Worm (Caenorhabditis elegans): ENCODE measurements around the gene C50H2.7.
A peak's percentile ranks its signal among the peaks of the same experiment; 100 is the strongest.

C50H2.7 gene

ce11 chrV:9937435-9937834, 14.9 kb downstream of the C50H2.7 start, which contains the start of gene srj-33:
Gene srj-33 (minus strand): TSS chrV:9937535.
- no peak for TF ChIP-seq lin-13 (GFP tag; optimal IDR thresholded peaks at IDR 0.05)
- TF ChIP-seq dmd-4 (tag; optimal IDR thresholded peaks at IDR 0.05) = no peak
- no peak for TF ChIP-seq ztf-1 (GFP tag; conservative IDR thresholded peaks at IDR 0.05)
- no peak for TF ChIP-seq nhr-237 (tag; optimal IDR thresholded peaks at IDR 0.05)
- no peak for TF ChIP-seq nhr-25 (tag; optimal IDR thresholded peaks at IDR 0.05)
- no peak for TF ChIP-seq alr-1 (tag; optimal IDR thresholded peaks at IDR 0.05)
- TF ChIP-seq nhr-129 (tag; optimal IDR thresholded peaks at IDR 0.05) = no peak

ce11 chrV:9943039-9943438, 20.5 kb downstream of the C50H2.7 start, which contains the start of gene fipr-12:
Gene fipr-12 (plus strand): TSS chrV:9943339.
- TF ChIP-seq gmeb-1 (tag; optimal IDR thresholded peaks at IDR 0.05) (no peak), lin-11 (tag; optimal IDR thresholded peaks at IDR 0.05) (no peak), lin-39 (tag; optimal IDR thresholded peaks at IDR 0.05) (no peak), ztf-1 (GFP tag; conservative IDR thresholded peaks at IDR 0.05) (no peak), crh-2 (tag; optimal IDR thresholded peaks at IDR 0.05) (no peak), nhr-237 (tag; optimal IDR thresholded peaks at IDR 0.05) (no peak), sma-9 (GFP tag; optimal IDR thresholded peaks at IDR 0.05) (no peak), sma-9 (tag; optimal IDR thresholded peaks at IDR 0.05) (no peak), skn-1 (tag; optimal IDR thresholded peaks at IDR 0.05) (no peak), ceh-16 (tag; optimal IDR thresholded peaks at IDR 0.05) (no peak), egl-27 (tag; optimal IDR thresholded peaks at IDR 0.05) (no peak), unc-39 (tag; optimal IDR thresholded peaks at IDR 0.05) (no peak)

DNA sequence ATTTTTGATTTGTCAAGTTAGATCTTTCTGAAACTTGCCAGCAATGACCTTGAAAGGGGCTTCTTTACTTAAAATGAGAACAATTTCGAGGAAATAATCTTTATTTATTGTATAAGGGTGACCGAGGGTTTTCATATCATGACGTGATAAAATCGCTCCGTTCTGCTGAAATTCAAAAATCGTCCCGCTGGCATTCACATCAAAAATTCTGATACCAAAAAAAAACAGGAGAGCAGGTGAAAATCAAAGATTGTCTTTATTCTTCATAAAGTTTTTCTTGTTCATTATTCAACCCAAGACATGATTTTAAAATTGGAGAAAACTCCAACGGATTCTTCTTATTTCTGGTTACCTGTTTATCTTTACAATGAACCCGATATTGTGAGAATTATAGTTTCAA, 21.5 kb downstream of the C50H2.7 start, which contains the start of gene sre-28:
sre-28 (plus strand) TSS at position 301 of the 400 bp plus-strand sequence.
- TF ChIP-seq nhr-21 (tag; optimal IDR thresholded peaks at IDR 0.05) (no peak), gmeb-1 (tag; optimal IDR thresholded peaks at IDR 0.05) (no peak), dmd-4 (tag; optimal IDR thresholded peaks at IDR 0.05) (no peak), F13H6.1 (tag; optimal IDR thresholded peaks at IDR 0.05) (no peak), unc-55 (GFP tag; optimal IDR thresholded peaks at IDR 0.05) (no peak), C34F6.9 (tag; optimal IDR thresholded peaks at IDR 0.05) (no peak), ZK546.5 (tag; optimal IDR thresholded peaks at IDR 0.05) (no peak), ztf-4 (tag; optimal IDR thresholded peaks at IDR 0.05) (no peak), skn-1 (tag; optimal IDR thresholded peaks at IDR 0.05) (no peak), nhr-237 (tag; optimal IDR thresholded peaks at IDR 0.05) (no peak), sma-9 (GFP tag; optimal IDR thresholded peaks at IDR 0.05) (no peak), sma-9 (tag; optimal IDR thresholded peaks at IDR 0.05) (no peak), ztf-11 (tag; optimal IDR thresholded peaks at IDR 0.05) (no peak)

DNA sequence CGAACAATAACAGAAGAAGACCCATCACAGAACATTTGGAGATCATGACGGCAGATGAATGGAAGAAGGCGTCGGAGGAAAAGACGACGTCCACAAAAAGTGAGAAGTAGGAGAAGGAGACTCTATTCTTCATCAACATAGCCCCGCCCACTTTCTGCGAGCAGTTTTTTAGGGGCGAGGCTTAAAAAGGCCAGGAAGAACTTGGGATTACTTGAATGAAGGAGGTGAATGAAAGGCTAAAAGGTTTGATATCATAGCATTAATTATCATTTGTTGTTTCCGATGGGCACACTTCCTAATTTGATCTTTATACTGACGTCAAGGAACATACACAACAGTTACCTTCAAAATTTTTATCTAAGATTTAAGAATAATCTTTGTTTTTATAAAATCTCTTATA, 26.3 kb downstream of the C50H2.7 start, which contains the start of gene nlp-58:
nlp-58 (minus strand) TSS at position 101 of the 400 bp plus-strand sequence.
- TF ChIP-seq ztf-4 (tag; optimal IDR thresholded peaks at IDR 0.05) = no peak
- TF ChIP-seq C34F6.9 (tag; optimal IDR thresholded peaks at IDR 0.05) = no peak
- no peak for TF ChIP-seq lin-13 (GFP tag; optimal IDR thresholded peaks at IDR 0.05)
- no peak for TF ChIP-seq ZK546.5 (tag; optimal IDR thresholded peaks at IDR 0.05)
- TF ChIP-seq aly-2 (tag; optimal IDR thresholded peaks at IDR 0.05) = no peak
- TF ChIP-seq mdl-1 (tag; optimal IDR thresholded peaks at IDR 0.05) = no peak
- TF ChIP-seq gmeb-1 (tag; optimal IDR thresholded peaks at IDR 0.05) = no peak
- TF ChIP-seq fos-1 (tag; optimal IDR thresholded peaks at IDR 0.05) = no peak

ce11 chrV:9950861-9951260, 28.3 kb downstream of the C50H2.7 start, which contains the start of gene ttr-46:
Gene ttr-46 (plus strand): TSS chrV:9951233.
- no peak for TF ChIP-seq ZK546.5 (tag; optimal IDR thresholded peaks at IDR 0.05)
- no peak for TF ChIP-seq blmp-1 (tag; optimal IDR thresholded peaks at IDR 0.05; ENCODE audit: insufficient read depth)
- peak; percentile 56 for TF ChIP-seq fos-1 (tag; optimal IDR thresholded peaks at IDR 0.05)

DNA sequence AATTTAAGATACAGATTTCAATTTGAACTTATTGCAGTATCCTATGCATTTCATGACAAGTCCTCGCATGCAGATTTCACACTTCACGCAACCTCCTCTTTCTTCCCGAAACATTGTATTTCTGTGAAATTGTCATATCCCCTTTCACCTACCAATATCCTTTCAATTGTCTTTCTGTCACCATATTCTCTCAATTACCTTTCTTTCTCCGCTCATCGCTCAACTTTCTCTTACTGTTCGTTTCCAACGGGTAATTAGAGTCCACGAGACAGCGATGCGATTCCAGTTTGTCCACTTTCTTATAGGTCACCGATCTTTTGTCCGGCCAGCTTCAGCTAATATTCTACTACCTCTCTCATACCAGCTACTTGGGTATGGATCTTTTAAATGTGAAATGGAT, 29.8 kb downstream of the C50H2.7 start, which contains the start of gene mam-5:
mam-5 (plus strand) TSS at position 304 of the 400 bp plus-strand sequence.
- TF ChIP-seq lsy-2 (tag; optimal IDR thresholded peaks at IDR 0.05) = no peak
- no peak for TF ChIP-seq C34F6.9 (tag; optimal IDR thresholded peaks at IDR 0.05)
- TF ChIP-seq Y55F3AM.14 (GFP tag; optimal IDR thresholded peaks at IDR 0.05) = no peak
- no peak for TF ChIP-seq dmd-4 (tag; optimal IDR thresholded peaks at IDR 0.05)
- TF ChIP-seq ztf-4 (tag; optimal IDR thresholded peaks at IDR 0.05) = no peak
- no peak for TF ChIP-seq mbf-1 (tag; optimal IDR thresholded peaks at IDR 0.05)
- TF ChIP-seq gmeb-1 (tag; optimal IDR thresholded peaks at IDR 0.05) = no peak
- no peak for TF ChIP-seq ZK546.5 (tag; optimal IDR thresholded peaks at IDR 0.05)
- TF ChIP-seq nhr-11 (tag; optimal IDR thresholded peaks at IDR 0.05) = no peak
- no peak for TF ChIP-seq nhr-21 (tag; optimal IDR thresholded peaks at IDR 0.05)
- TF ChIP-seq fos-1 (tag; optimal IDR thresholded peaks at IDR 0.05) = no peak
- TF ChIP-seq elt-1 (tag; optimal IDR thresholded peaks at IDR 0.05) = no peak
- no peak for TF ChIP-seq nhr-237 (tag; optimal IDR thresholded peaks at IDR 0.05)
- TF ChIP-seq ztf-1 (GFP tag; conservative IDR thresholded peaks at IDR 0.05) = no peak
- TF ChIP-seq nhr-6 (tag; optimal IDR thresholded peaks at IDR 0.05) = no peak
- no peak for TF ChIP-seq zag-1 (tag; optimal IDR thresholded peaks at IDR 0.05)
- TF ChIP-seq snpc-4 (tag; optimal IDR thresholded peaks at IDR 0.05) = no peak
- TF ChIP-seq unc-62 (GFP tag; optimal IDR thresholded peaks at IDR 0.05) = no peak
- no peak for TF ChIP-seq nhr-23 (tag; optimal IDR thresholded peaks at IDR 0.05)
- no peak for TF ChIP-seq lin-39 (tag; optimal IDR thresholded peaks at IDR 0.05)
